Worm (Caenorhabditis elegans) whole organism, mixed stage, embryonic: ENCODE results near the gene atic-1.

ENCODE experiments used
- M03D4.4 ChIP-seq: sonication (generic microtip); optimal IDR thresholded peaks from 2 replicates; lab custom pipeline; 2017; ENCODE audit warnings: mild to moderate bottlenecking, missing genetic modification characterization, missing compliant biosample characterization
- bed-3 ChIP-seq: fragments of 200-800 bp; sonication (Bioruptor generic); optimal IDR thresholded peaks from 3 replicates; lab custom pipeline; 2018; ENCODE audit warnings: mild to moderate bottlenecking, missing genetic modification characterization, moderate library complexity, missing compliant biosample characterization
- blmp-1 ChIP-seq: fragments of 150-350 bp; optimal IDR thresholded peaks from 2 replicates; lab custom pipeline; 2014; ENCODE audit warnings: missing biosample characterization, missing genetic modification characterization
- ceh-39 ChIP-seq: fragments of 150-350 bp; optimal IDR thresholded peaks from 2 replicates; lab custom pipeline; 2014; ENCODE audit warnings: missing biosample characterization, missing genetic modification characterization
- ceh-43 ChIP-seq: fragments of 200-800 bp; sonication (Bioruptor generic); optimal IDR thresholded peaks from 2 replicates; lab custom pipeline; 2018; ENCODE audit warnings: mild to moderate bottlenecking, missing genetic modification characterization, moderate library complexity, missing compliant biosample characterization
- ceh-83 ChIP-seq: fragments of 200-800 bp; sonication (Bioruptor generic); optimal IDR thresholded peaks from 2 replicates; lab custom pipeline; 2018; ENCODE audit warnings: mild to moderate bottlenecking, missing genetic modification characterization, missing compliant biosample characterization
- ces-1 ChIP-seq: fragments of 150-350 bp; optimal IDR thresholded peaks from 2 replicates; lab custom pipeline; 2014; ENCODE audit warnings: missing biosample characterization, missing genetic modification reagents, missing genetic modification characterization
- drap-1 ChIP-seq: fragments of 200-800 bp; sonication (Bioruptor generic); optimal IDR thresholded peaks from 3 replicates; lab custom pipeline; 2018; ENCODE audit warnings: mild to moderate bottlenecking, missing genetic modification characterization, missing compliant biosample characterization
- elt-1 ChIP-seq: sonication (generic microtip); optimal IDR thresholded peaks from 2 replicates; lab custom pipeline; 2017; ENCODE audit warnings: missing genetic modification characterization, mild to moderate bottlenecking, missing compliant biosample characterization, antibody characterized with exemption, moderate library complexity, borderline replicate concordance; ENCODE audit not compliant: insufficient read depth
- elt-3 ChIP-seq: fragments of 150-350 bp; optimal IDR thresholded peaks from 2 replicates; lab custom pipeline; 2014; ENCODE audit warnings: missing biosample characterization, missing genetic modification characterization
- flh-1 ChIP-seq: fragments of 200-800 bp; sonication (Bioruptor generic); optimal IDR thresholded peaks from 2 replicates; lab custom pipeline; 2018; ENCODE audit warnings: mild to moderate bottlenecking, missing genetic modification characterization, moderate library complexity, missing compliant biosample characterization
- ham-2 ChIP-seq: fragments of 200-800 bp; sonication (Bioruptor generic); optimal IDR thresholded peaks from 2 replicates; lab custom pipeline; 2018; ENCODE audit warnings: mild to moderate bottlenecking, missing genetic modification characterization, missing compliant biosample characterization
- hlh-1 ChIP-seq: fragments of 150-350 bp; optimal IDR thresholded peaks from 2 replicates; lab custom pipeline; 2014; ENCODE audit warnings: missing biosample characterization, missing genetic modification reagents, missing genetic modification characterization
- lin-13 ChIP-seq: fragments of 150-350 bp; optimal IDR thresholded peaks from 2 replicates; lab custom pipeline; 2014; ENCODE audit warnings: missing biosample characterization, missing genetic modification characterization
- lin-32 ChIP-seq: fragments of 200-800 bp; sonication (Bioruptor generic); optimal IDR thresholded peaks from 2 replicates; lab custom pipeline; 2018; ENCODE audit warnings: mild to moderate bottlenecking, missing genetic modification characterization, missing compliant biosample characterization
- lsy-2 ChIP-seq: fragments of 150-350 bp; optimal IDR thresholded peaks from 2 replicates; lab custom pipeline; 2014; ENCODE audit warnings: missing biosample characterization, missing genetic modification characterization
- mep-1 ChIP-seq: fragments of 150-350 bp; optimal IDR thresholded peaks from 2 replicates; lab custom pipeline; 2017; ENCODE audit warnings: missing biosample characterization, missing genetic modification reagents, missing genetic modification characterization, inconsistent platforms
- mls-2 ChIP-seq: sonication (generic microtip); optimal IDR thresholded peaks from 2 replicates; lab custom pipeline; 2016; ENCODE audit warnings: mild to moderate bottlenecking, missing genetic modification characterization, moderate library complexity, missing compliant biosample characterization
- nhr-237 ChIP-seq: fragments of 150-350 bp; optimal IDR thresholded peaks from 2 replicates; lab custom pipeline; 2014; ENCODE audit warnings: missing biosample characterization, missing genetic modification characterization
- nhr-76 ChIP-seq: sonication (generic microtip); optimal IDR thresholded peaks from 2 replicates; lab custom pipeline; 2017; ENCODE audit warnings: missing biosample characterization, missing genetic modification characterization
- pha-4 ChIP-seq: fragments of 150-350 bp; optimal IDR thresholded peaks from 2 replicates; lab custom pipeline; 2018; ENCODE audit warnings: missing biosample characterization, missing genetic modification reagents, missing genetic modification characterization
- sem-2 ChIP-seq: fragments of 200-800 bp; sonication (Bioruptor generic); optimal IDR thresholded peaks from 2 replicates; lab custom pipeline; 2018; ENCODE audit warnings: mild to moderate bottlenecking, missing genetic modification characterization, missing compliant biosample characterization
- snpc-4 ChIP-seq: fragments of 150-350 bp; optimal IDR thresholded peaks from 2 replicates; lab custom pipeline; 2014; ENCODE audit warnings: missing biosample characterization, missing genetic modification characterization
- tbx-8 ChIP-seq: fragments of 200-800 bp; sonication (Bioruptor generic); optimal IDR thresholded peaks from 2 replicates; lab custom pipeline; 2018; ENCODE audit warnings: mild to moderate bottlenecking, missing genetic modification characterization, moderate library complexity, missing compliant biosample characterization
- unc-120 ChIP-seq: sonication (generic microtip); optimal IDR thresholded peaks from 2 replicates; lab custom pipeline; 2017; ENCODE audit warnings: missing genetic modification characterization, missing compliant biosample characterization; ENCODE audit not compliant: poor library complexity, severe bottlenecking
- unc-39 ChIP-seq: fragments of 150-350 bp; optimal IDR thresholded peaks from 2 replicates; lab custom pipeline; 2014; ENCODE audit warnings: missing biosample characterization, missing genetic modification characterization
- unc-62 ChIP-seq: fragments of 150-350 bp; optimal IDR thresholded peaks from 2 replicates; lab custom pipeline; 2014; ENCODE audit warnings: missing biosample characterization, missing genetic modification reagents, missing genetic modification characterization
- zip-8 ChIP-seq: fragments of 150-350 bp; optimal IDR thresholded peaks from 2 replicates; lab custom pipeline; 2014; ENCODE audit warnings: missing biosample characterization, missing genetic modification characterization

Gene atic-1

ce11 chrIV:7910197-7910735, 28.4 kb downstream of the atic-1 start, which contains the start of the genes npp-27 and ntl-4:
npp-27 (minus strand) TSS chrIV:7910247.
ntl-4 (plus strand) TSS chrIV:7910575.
- peak; percentile 6 for TF ChIP-seq ces-1
- peak; percentile 33 for TF ChIP-seq ceh-83 (GFP tag; lab: Kevin White, UChicago)
- no peak for TF ChIP-seq sem-2
- no peak for TF ChIP-seq ceh-43 (GFP tag; lab: Kevin White, UChicago)
- TF ChIP-seq elt-1 (tag; lab: Kevin White, UChicago), result peak; percentile 83
- TF ChIP-seq hlh-1 (tag; lab: Kevin White, UChicago), result peak; percentile 30
- TF ChIP-seq bed-3, result no peak

ce11 chrIV:7914991-7915390, 33.2 kb downstream of the atic-1 start, which contains the start of gene C49H3.4:
C49H3.4 (plus strand) TSS chrIV:7915291.
- no peak for TF ChIP-seq nhr-76 (tag; lab: Kevin White, UChicago)
- no peak for TF ChIP-seq lin-32
- no peak for TF ChIP-seq drap-1 (GFP tag; lab: Kevin White, UChicago)
- TF ChIP-seq ham-2 (GFP tag; lab: Kevin White, UChicago), result no peak

DNA sequence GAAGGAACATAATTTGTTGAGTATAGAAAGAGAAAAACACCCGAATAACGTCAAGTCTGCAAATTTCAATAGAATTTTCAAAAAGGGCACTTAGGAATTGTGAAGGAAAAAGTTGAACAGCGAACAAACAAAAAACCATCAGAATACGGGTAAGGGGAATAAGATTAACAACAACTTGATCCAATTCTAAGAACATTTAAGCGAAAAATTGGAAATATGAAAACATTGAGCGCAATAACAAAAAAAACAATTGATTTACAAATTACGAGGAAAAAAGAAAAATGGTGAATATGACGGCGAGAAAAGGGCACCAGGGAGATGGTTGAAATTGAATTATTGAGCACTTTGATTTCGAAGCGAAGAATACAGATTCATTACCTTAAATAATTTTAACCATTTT, 35.1 kb downstream of the atic-1 start:
- no peak for TF ChIP-seq zip-8
- TF ChIP-seq hlh-1 (tag; lab: Kevin White, UChicago), result no peak
- no peak for TF ChIP-seq mls-2 (tag; lab: Kevin White, UChicago)
- TF ChIP-seq lsy-2 (tag; lab: Kevin White, UChicago), result no peak
- TF ChIP-seq snpc-4 (tag; lab: Kevin White, UChicago), result no peak
- no peak for TF ChIP-seq lin-32
- TF ChIP-seq pha-4, result no peak
- TF ChIP-seq ces-1, result no peak
- no peak for TF ChIP-seq M03D4.4
- TF ChIP-seq nhr-237, result no peak
- no peak for TF ChIP-seq unc-39 (tag; lab: Kevin White, UChicago)

DNA sequence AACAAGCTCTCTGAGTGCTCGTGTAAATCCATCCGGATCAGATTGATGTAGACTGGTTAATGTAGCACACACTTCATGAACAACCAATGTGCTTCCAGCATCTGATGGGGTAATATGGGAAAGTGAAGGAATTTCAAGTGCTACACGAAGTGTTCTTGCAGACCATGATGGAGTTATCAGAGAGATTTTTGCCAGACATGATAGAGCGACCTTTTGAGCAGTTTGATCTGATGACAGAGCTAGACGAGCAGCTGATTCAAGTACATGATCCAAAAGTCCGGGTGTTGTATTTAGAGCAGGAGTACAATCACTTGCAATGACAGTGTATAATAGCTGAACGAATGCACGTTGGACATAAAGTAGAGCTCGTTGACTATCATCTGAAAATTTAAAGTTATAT, 36.1 kb downstream of the atic-1 start:
- TF ChIP-seq blmp-1 (tag; lab: Kevin White, UChicago) (no peak), zip-8 (no peak), flh-1 (GFP tag; lab: Kevin White, UChicago) (no peak), lsy-2 (tag; lab: Kevin White, UChicago) (no peak)

DNA sequence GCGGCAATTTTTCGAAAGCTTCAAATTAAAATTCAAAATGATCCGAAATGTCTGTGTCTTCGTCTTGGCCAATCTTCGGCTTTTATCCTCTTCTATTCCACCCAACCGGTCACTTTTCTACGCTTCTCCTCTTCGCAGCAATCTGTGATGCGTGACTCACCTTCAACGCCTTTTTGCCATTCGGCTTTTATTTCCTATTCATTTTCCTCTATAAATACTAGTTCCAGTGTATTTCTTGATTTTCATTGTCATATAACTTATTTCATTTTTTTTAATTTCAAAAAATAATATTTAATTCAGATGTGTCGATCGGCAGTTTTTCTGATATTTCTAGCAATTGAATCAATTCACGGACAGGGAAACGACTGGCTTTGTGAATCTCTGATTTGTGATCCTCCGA, 38.3 kb downstream of the atic-1 start, which contains the start of gene C49H3.16:
Gene C49H3.16 (plus strand): TSS at position 301 of the 400 bp plus-strand sequence.
- TF ChIP-seq tbx-8 (GFP tag; lab: Kevin White, UChicago), result no peak
- no peak for TF ChIP-seq lin-32
- TF ChIP-seq unc-120 (tag; lab: Kevin White, UChicago), result no peak
- TF ChIP-seq ces-1, result no peak
- no peak for TF ChIP-seq nhr-237
- no peak for TF ChIP-seq M03D4.4
- TF ChIP-seq mls-2 (tag; lab: Kevin White, UChicago), result no peak
- TF ChIP-seq ceh-83 (GFP tag; lab: Kevin White, UChicago), result no peak
- no peak for TF ChIP-seq flh-1 (GFP tag; lab: Kevin White, UChicago)
- no peak for TF ChIP-seq unc-62 (GFP tag; lab: Kevin White, UChicago)
- no peak for TF ChIP-seq unc-39 (tag; lab: Kevin White, UChicago)
- TF ChIP-seq pha-4, result no peak
- no peak for TF ChIP-seq elt-3 (tag; lab: Kevin White, UChicago)
- no peak for TF ChIP-seq nhr-76 (tag; lab: Kevin White, UChicago)

DNA sequence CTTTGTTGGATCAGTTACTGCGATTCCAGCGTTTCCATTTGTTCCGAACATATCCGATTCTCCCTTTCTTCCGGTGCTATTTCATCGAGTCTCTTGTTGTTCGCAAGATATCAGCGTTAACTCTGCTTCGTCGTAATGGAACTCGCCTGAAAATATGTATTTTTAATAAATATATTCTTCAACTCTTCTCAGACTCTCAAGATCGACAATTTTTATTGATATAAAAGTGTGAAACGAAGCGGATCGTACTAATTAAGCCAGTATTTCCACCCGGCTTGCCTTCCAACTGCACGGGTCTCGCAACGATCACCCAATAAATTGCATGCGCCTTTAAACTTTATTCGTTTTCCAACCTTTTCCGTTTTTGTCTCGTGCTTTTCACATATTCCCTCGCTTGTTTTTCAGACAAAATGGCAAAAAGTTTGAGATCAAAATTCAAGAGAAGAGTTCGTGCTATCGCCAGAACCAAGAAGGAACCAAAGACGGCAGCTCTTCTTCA, 42.2 kb downstream of the atic-1 start, which contains the start of the genes xpo-3 and C49H3.3:
Gene xpo-3 (minus strand): TSS at position 51 of the 499 bp plus-strand sequence.
Gene C49H3.3 (plus strand): TSS at position 369 of the 499 bp plus-strand sequence.
- TF ChIP-seq lsy-2 (tag; lab: Kevin White, UChicago) (peak; percentile 18), ces-1 (peak; percentile 68), mep-1 (tag; lab: Kevin White, UChicago) (peak; percentile 78), ceh-39 (tag; lab: Kevin White, UChicago) (no peak), lin-13 (peak; percentile 11), lin-32 (no peak), ham-2 (GFP tag; lab: Kevin White, UChicago) (peak; percentile 55)
